Worm (Caenorhabditis elegans) whole organism, late embryonic: Measurements from ENCODE around the gene F14H3.12.

ENCODE experiments used
- K02D7.2 ChIP-seq: sonication (generic microtip); optimal IDR thresholded peaks from 2 replicates; lab custom pipeline; 2017; ENCODE audit warnings: mild to moderate bottlenecking, missing genetic modification characterization, missing compliant biosample characterization
- ama-1 ChIP-seq: fragments of 150-350 bp; optimal IDR thresholded peaks from 2 replicates; lab custom pipeline; 2014
- ceh-31 ChIP-seq: sonication (generic microtip); optimal IDR thresholded peaks from 2 replicates; lab custom pipeline; 2016; ENCODE audit warnings: missing genetic modification characterization, missing compliant biosample characterization
- ceh-9 ChIP-seq: sonication (generic microtip); optimal IDR thresholded peaks from 2 replicates; lab custom pipeline; 2016; ENCODE audit warnings: mild to moderate bottlenecking, missing genetic modification characterization, inconsistent platforms, missing compliant biosample characterization
- elt-2 ChIP-seq: sonication (generic microtip); optimal IDR thresholded peaks from 2 replicates; lab custom pipeline; 2016; ENCODE audit warnings: missing genetic modification reagents, missing genetic modification characterization, missing compliant biosample characterization
- fkh-10 ChIP-seq: fragments of 150-350 bp; optimal IDR thresholded peaks from 2 replicates; lab custom pipeline; 2014; ENCODE audit warnings: missing biosample characterization, missing genetic modification reagents, missing genetic modification characterization
- lin-11 ChIP-seq: fragments of 200-800 bp; sonication (Bioruptor generic); optimal IDR thresholded peaks from 2 replicates; lab custom pipeline; 2018; ENCODE audit warnings: mild to moderate bottlenecking, missing genetic modification characterization, missing compliant biosample characterization
- nfya-1 ChIP-seq: sonication (generic microtip); optimal IDR thresholded peaks from 2 replicates; lab custom pipeline; 2017; ENCODE audit warnings: missing genetic modification characterization, mild to moderate bottlenecking, missing compliant biosample characterization, antibody characterized with exemption, moderate library complexity
- odd-2 ChIP-seq: sonication (generic microtip); optimal IDR thresholded peaks from 2 replicates; lab custom pipeline; 2017; ENCODE audit warnings: antibody characterized with exemption, mild to moderate bottlenecking, missing genetic modification characterization, missing compliant biosample characterization
- pag-3 ChIP-seq: sonication (generic microtip); optimal IDR thresholded peaks from 2 replicates; lab custom pipeline; 2016; ENCODE audit warnings: missing compliant biosample characterization, missing genetic modification characterization, borderline replicate concordance

DNA sequence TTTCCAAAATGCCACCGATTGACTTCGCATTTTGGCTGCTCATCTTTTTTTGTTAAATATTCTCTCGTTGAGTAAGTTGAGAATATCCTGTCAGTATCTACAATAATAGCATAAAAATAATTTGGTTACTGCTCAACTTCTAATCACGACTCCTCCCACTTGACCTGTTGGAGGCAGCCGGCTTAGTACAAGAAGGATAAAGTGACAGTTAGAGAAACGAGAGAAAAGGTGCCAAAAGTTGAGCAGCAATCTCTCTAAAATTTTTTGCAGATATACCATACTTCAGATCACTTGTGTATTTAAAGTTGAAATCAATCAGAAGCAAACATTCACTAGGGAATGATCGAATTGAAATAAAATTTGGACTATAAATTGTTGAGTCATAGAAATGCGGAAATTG lies 49.6 kb upstream of the F14H3.12 start, which contains the start of gene nhr-111:
- no peak for TF ChIP-seq ceh-31 (tag; lab: Kevin White, UChicago)
- no peak for TF ChIP-seq pag-3 (tag; lab: Kevin White, UChicago)
- TF ChIP-seq nfya-1 (tag; lab: Kevin White, UChicago): no peak
- TF ChIP-seq elt-2 (tag; lab: Kevin White, UChicago): no peak
- TF ChIP-seq fkh-10 (GFP tag; lab: Kevin White, UChicago): no peak
- TF ChIP-seq odd-2 (tag; lab: Kevin White, UChicago): no peak
- TF ChIP-seq ceh-9 (tag; lab: Kevin White, UChicago): no peak
- TF ChIP-seq lin-11 (tag; lab: Kevin White, UChicago): no peak
- no peak for TF ChIP-seq K02D7.2 (tag; lab: Kevin White, UChicago)
- TF ChIP-seq ama-1 (lab: Kevin White, UChicago): no peak
